Worm (Caenorhabditis elegans) whole organism, mixed stage, embryonic: Measurements from ENCODE around the gene rdl-1.

Experiments used
- elt-3 ChIP-seq: fragments of 150-350 bp; optimal IDR thresholded peaks from 2 replicates; lab custom pipeline; 2014; ENCODE audit warnings: missing biosample characterization, missing genetic modification characterization
- lsy-2 ChIP-seq: fragments of 150-350 bp; optimal IDR thresholded peaks from 2 replicates; lab custom pipeline; 2014; ENCODE audit warnings: missing biosample characterization, missing genetic modification characterization
- ztf-11 ChIP-seq: fragments of 150-350 bp; optimal IDR thresholded peaks from 2 replicates; lab custom pipeline; 2014; ENCODE audit warnings: missing biosample characterization, missing genetic modification characterization

DNA sequence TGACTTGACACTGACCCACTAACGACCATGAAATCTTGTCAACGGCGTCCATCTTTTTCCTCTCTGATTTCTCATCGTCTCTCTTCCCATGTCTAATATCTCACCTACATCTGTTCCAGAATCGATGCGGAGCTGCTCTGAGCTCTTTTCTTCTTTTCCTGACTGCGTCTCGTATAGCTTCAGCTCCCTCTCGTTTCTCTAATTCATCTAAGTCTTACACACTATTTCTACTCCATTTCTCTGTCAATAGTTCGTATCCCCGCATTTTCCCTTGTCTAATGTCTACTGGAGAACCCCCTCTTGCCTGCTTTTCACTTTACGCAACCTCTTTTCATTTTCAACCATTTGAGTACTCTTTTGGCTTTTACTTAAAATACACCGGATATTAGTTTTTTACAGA lies 47.8 kb upstream of the rdl-1 start, which contains the start of gene ric-3:
- TF ChIP-seq lsy-2 (no peak), elt-3 (peak; percentile 9), ztf-11 (tag; lab: Kevin White, UChicago) (no peak)
